Worm (Caenorhabditis elegans): ENCODE data around the gene cest-35.2.

- TF ChIP-seq ceh-45 (GFP tag; IDR thresholded peaks at IDR 0.05) (no peak), nhr-11 (tag; optimal IDR thresholded peaks at IDR 0.05) (no peak), dmd-4 (tag; optimal IDR thresholded peaks at IDR 0.05; ENCODE audit: borderline replicate concordance) (no peak), ceh-24 (tag; optimal IDR thresholded peaks at IDR 0.05) (no peak)
These were observed 22.4 kb upstream of the cest-35.2 start, which contains the start of gene srt-70 for ce11 chrV:5259448-5259847.

Data from whole organism, late embryonic.